Fruit fly (Drosophila melanogaster): ENCODE results near the gene REPTOR.

REPTOR gene

dm6 chr3R:24544388-24544787, 38.3 kb downstream of the REPTOR start, which contains the start of gene Esyt2 (continued):
- TF ChIP-seq CG10565 (GFP tag; optimal IDR thresholded peaks at IDR 0.05): no peak
- no peak for TF ChIP-seq CG15073 (GFP tag; optimal IDR thresholded peaks at IDR 0.05)
- TF ChIP-seq cas (GFP tag; IDR thresholded peaks at IDR 0.05): peak; percentile 46; the same call in 1 of the 2 replicates
- no peak for TF ChIP-seq knrl (GFP tag; IDR thresholded peaks at IDR 0.05; ENCODE audit: partially characterized antibody)
- TF ChIP-seq lov (optimal IDR thresholded peaks at IDR 0.05): no peak
- TF ChIP-seq lov (GFP tag; IDR thresholded peaks at IDR 0.05): no peak
- no peak for TF ChIP-seq Ada2b (GFP tag; IDR thresholded peaks at IDR 0.05)
- TF ChIP-seq kah (GFP tag; optimal IDR thresholded peaks at IDR 0.05): peak; percentile 65
- TF ChIP-seq Opbp (GFP tag; IDR thresholded peaks at IDR 0.05; ENCODE audit: partially characterized antibody): no peak
- no peak for TF ChIP-seq CG4360 (GFP tag; IDR thresholded peaks at IDR 0.05)
- TF ChIP-seq Hr78 (GFP tag; optimal IDR thresholded peaks at IDR 0.05): no peak
- TF ChIP-seq Hmr (GFP tag; optimal IDR thresholded peaks at IDR 0.05): peak; percentile 83
- TF ChIP-seq Gug (GFP tag; IDR thresholded peaks at IDR 0.05): peak; percentile 66; the same call in 2 of the 4 replicates
- TF ChIP-seq CG31365 (tag; optimal IDR thresholded peaks at IDR 0.05): no peak
- TF ChIP-seq CG32772 (GFP tag; IDR thresholded peaks at IDR 0.05): peak; percentile 31; the same call in 1 of the 2 replicates
- TF ChIP-seq CG8944 (GFP tag; optimal IDR thresholded peaks at IDR 0.05): no peak
- TF ChIP-seq CG6254 (GFP tag; optimal IDR thresholded peaks at IDR 0.05): no peak
- TF ChIP-seq Stat92E (GFP tag; optimal IDR thresholded peaks at IDR 0.05): no peak
- no peak for TF ChIP-seq CHES-1-like (GFP tag; optimal IDR thresholded peaks at IDR 0.05)
- TF ChIP-seq CG7987 (GFP tag; optimal IDR thresholded peaks at IDR 0.05): peak; percentile 17
- TF ChIP-seq Atf-2 (GFP tag; optimal IDR thresholded peaks at IDR 0.05): no peak
- TF ChIP-seq B-H2 (GFP tag; optimal IDR thresholded peaks at IDR 0.05): peak; percentile 5
- TF ChIP-seq CG12391 (tag; optimal IDR thresholded peaks at IDR 0.05): peak; percentile 38
- TF ChIP-seq ken (GFP tag; IDR thresholded peaks at IDR 0.05): no peak
- TF ChIP-seq CG1647 (GFP tag; optimal IDR thresholded peaks at IDR 0.05): no peak
- no peak for TF ChIP-seq CG10267 (tag; optimal IDR thresholded peaks at IDR 0.05)
- TF ChIP-seq CG17359 (tag; optimal IDR thresholded peaks at IDR 0.05): peak; percentile 56
- peak; percentile 6; the same call in 1 of the 3 replicates for TF ChIP-seq zfh1 (GFP tag; IDR thresholded peaks at IDR 0.05)
- TF ChIP-seq GATAe (GFP tag; conservative IDR thresholded peaks at IDR 0.05): no peak
- TF ChIP-seq rib (GFP tag; IDR thresholded peaks at IDR 0.05): no peak
- no peak for TF ChIP-seq CG34224 (GFP tag; IDR thresholded peaks at IDR 0.05; ENCODE audit: partially characterized antibody)
- no peak for TF ChIP-seq twi (tag; optimal IDR thresholded peaks at IDR 0.05)
- TF ChIP-seq CG12104 (GFP tag; optimal IDR thresholded peaks at IDR 0.05): no peak
- no peak for TF ChIP-seq jigr1 (GFP tag; IDR thresholded peaks at IDR 0.05)
- TF ChIP-seq gcm (GFP tag; optimal IDR thresholded peaks at IDR 0.05): no peak
- TF ChIP-seq chm (GFP tag; IDR thresholded peaks at IDR 0.05): no peak
- TF ChIP-seq CG12071 (GFP tag; optimal IDR thresholded peaks at IDR 0.05): peak; percentile 33
- no peak for TF ChIP-seq psq (GFP tag; optimal IDR thresholded peaks at IDR 0.05)
- no peak for TF ChIP-seq gsb-n (tag; optimal IDR thresholded peaks at IDR 0.05)
- TF ChIP-seq BtbVII (GFP tag; optimal IDR thresholded peaks at IDR 0.05): no peak
- TF ChIP-seq sens-2 (GFP tag; IDR thresholded peaks at IDR 0.05): no peak
- no peak for TF ChIP-seq CG33557 (GFP tag; optimal IDR thresholded peaks at IDR 0.05)
- TF ChIP-seq wek (GFP tag; optimal IDR thresholded peaks at IDR 0.05): peak; percentile 15
- TF ChIP-seq CG16815 (GFP tag; optimal IDR thresholded peaks at IDR 0.05): peak; percentile 43
- TF ChIP-seq Sry-β (GFP tag; optimal IDR thresholded peaks at IDR 0.05): no peak
- no peak for TF ChIP-seq Mad (GFP tag; optimal IDR thresholded peaks at IDR 0.05)
- no peak for TF ChIP-seq CG17612 (GFP tag; IDR thresholded peaks at IDR 0.05)
- TF ChIP-seq h (optimal IDR thresholded peaks at IDR 0.05): no peak
- TF ChIP-seq ci (GFP tag; IDR thresholded peaks at IDR 0.05): peak; percentile 52; the same call in 2 of the 3 replicates
- no peak for TF ChIP-seq Camta (GFP tag; optimal IDR thresholded peaks at IDR 0.05)
- TF ChIP-seq disco-r (GFP tag; optimal IDR thresholded peaks at IDR 0.05): no peak
- no peak for TF ChIP-seq onecut (GFP tag; IDR thresholded peaks at IDR 0.05)
